Worm (Caenorhabditis elegans) whole organism, young adult: ENCODE measurements around the gene rab-14.

Experiments used
- cebp-1 ChIP-seq, 2 experiments: fragments of 200-800 bp in 1 of 2; sonication (Bioruptor generic) in 1 of 2; sonication (generic microtip) in 1 of 2; IDR thresholded peaks in 1 of 2; optimal IDR thresholded peaks in 1 of 2; 2 replicates each; pipeline versions ENCODE4 v1.3.6 to Lab custom; 2017 to 2022; ENCODE audit warnings: missing compliant biosample characterization in 2 of 2, missing genetic modification characterization in 2 of 2, mild to moderate bottlenecking in 1 of 2, missing genetic modification reagents in 1 of 2, moderate library complexity in 1 of 2
- pha-4 ChIP-seq: fragments of 150-350 bp; sonication (generic microtip); optimal IDR thresholded peaks from 2 replicates; lab custom pipeline; 2014; ENCODE audit warnings: missing biosample characterization, missing genetic modification reagents, missing genetic modification characterization
- ztf-6 ChIP-seq: fragments of 200-800 bp; sonication (Bioruptor generic); IDR thresholded peaks from 2 replicates; pipeline ENCODE4 v1.3.6; 2022; ENCODE audit warnings: missing genetic modification reagents, missing genetic modification characterization, missing compliant biosample characterization

DNA sequence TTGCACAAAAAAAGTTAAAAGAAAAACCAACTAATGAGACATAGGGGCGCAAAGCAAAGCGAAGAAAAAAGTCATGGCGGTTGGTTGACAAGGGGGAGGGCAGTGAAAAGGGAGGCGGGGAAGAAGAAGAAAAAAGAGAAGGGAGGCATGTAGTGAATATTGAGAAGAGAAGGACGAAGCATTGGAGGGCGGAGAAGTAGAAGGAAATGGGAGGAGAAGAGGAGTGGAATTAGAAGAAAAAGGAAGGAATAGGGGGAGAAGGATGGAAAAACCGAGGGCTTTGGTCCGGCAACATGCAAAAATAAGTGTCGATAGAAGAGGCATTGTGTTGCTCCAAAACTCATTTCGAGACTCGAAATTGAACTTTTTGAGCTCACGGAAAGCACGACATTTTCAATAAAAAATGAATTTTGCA, 24.4 kb upstream of the rab-14 start:
- no peak for TF ChIP-seq pha-4 (tag; lab: Kevin White, UChicago)
- TF ChIP-seq cebp-1 (GFP tag; IDR thresholded peaks at IDR 0.05; lab: Robert Waterston, UW) = no peak
- no peak for TF ChIP-seq cebp-1 (tag; optimal IDR thresholded peaks at IDR 0.05; lab: Kevin White, UChicago)
- no peak for TF ChIP-seq ztf-6
